Fruit fly (Drosophila melanogaster): ENCODE results near the gene subdued.
A peak's percentile ranks its signal among the peaks of the same experiment; 100 is the strongest.

Gene subdued

DNA sequence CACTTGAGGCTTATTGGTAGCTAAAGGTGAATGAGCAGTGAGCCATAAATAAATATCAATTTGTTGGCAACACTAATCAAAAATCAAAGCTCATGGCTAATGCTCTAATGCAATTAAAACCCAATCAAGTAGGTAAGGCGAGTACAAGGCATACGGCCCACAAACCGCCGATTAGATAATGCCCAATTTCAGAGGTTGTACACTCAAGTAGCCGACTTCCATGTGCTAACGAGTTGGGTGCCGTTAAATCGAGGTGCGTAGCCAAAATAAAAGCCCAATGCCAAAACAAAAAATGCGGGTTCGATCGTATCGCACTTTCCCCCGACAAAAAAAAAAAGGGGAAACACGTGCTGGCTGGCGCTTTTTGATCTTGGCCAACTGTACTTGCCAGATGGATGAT, 20.5 kb downstream of the subdued start (continued):
- TF ChIP-seq NK7.1 (GFP tag; optimal IDR thresholded peaks at IDR 0.05) (no peak), sc (optimal IDR thresholded peaks at IDR 0.05) (no peak), sc (GFP tag; optimal IDR thresholded peaks at IDR 0.05) (no peak), MTF-1 (GFP tag; optimal IDR thresholded peaks at IDR 0.05; ENCODE audit: borderline replicate concordance) (no peak), abd-A (tag; optimal IDR thresholded peaks at IDR 0.05) (no peak), Hsf (GFP tag; optimal IDR thresholded peaks at IDR 0.05) (no peak), CG11560 (tag; IDR thresholded peaks at IDR 0.05) (no peak), CG18262 (tag; optimal IDR thresholded peaks at IDR 0.05) (no peak), scrt (GFP tag; optimal IDR thresholded peaks at IDR 0.05) (no peak), CG31365 (tag; optimal IDR thresholded peaks at IDR 0.05) (no peak), CG13123 (GFP tag; optimal IDR thresholded peaks at IDR 0.05) (no peak), gsb (GFP tag; IDR thresholded peaks at IDR 0.05) (no peak), btn (GFP tag; optimal IDR thresholded peaks at IDR 0.05) (no peak), kah (GFP tag; optimal IDR thresholded peaks at IDR 0.05) (no peak), kni (GFP tag; optimal IDR thresholded peaks at IDR 0.05) (no peak), Xbp1 (GFP tag; optimal IDR thresholded peaks at IDR 0.05) (no peak), CG14050 (GFP tag; IDR thresholded peaks at IDR 0.05) (no peak), Dp (GFP tag; optimal IDR thresholded peaks at IDR 0.05) (no peak), Doc2 (GFP tag; IDR thresholded peaks at IDR 0.05) (no peak), CG6683 (GFP tag; optimal IDR thresholded peaks at IDR 0.05) (no peak), ssp (GFP tag; IDR thresholded peaks at IDR 0.05) (no peak), CG2199 (GFP tag; IDR thresholded peaks at IDR 0.05) (no peak), fd96Cb (tag; optimal IDR thresholded peaks at IDR 0.05) (no peak), twi (tag; optimal IDR thresholded peaks at IDR 0.05) (no peak), CG12104 (GFP tag; optimal IDR thresholded peaks at IDR 0.05) (no peak), tup (GFP tag; optimal IDR thresholded peaks at IDR 0.05) (no peak), maf-S (GFP tag; optimal IDR thresholded peaks at IDR 0.05) (no peak), CG12071 (GFP tag; optimal IDR thresholded peaks at IDR 0.05) (peak; percentile 20), otp (GFP tag; IDR thresholded peaks at IDR 0.05) (no peak), CG13894 (tag; optimal IDR thresholded peaks at IDR 0.05) (peak; percentile 6), CG3838 (GFP tag; optimal IDR thresholded peaks at IDR 0.05) (no peak), dysf (GFP tag; IDR thresholded peaks at IDR 0.05) (no peak), salm (tag; optimal IDR thresholded peaks at IDR 0.05) (no peak), CG6272 (GFP tag; IDR thresholded peaks at IDR 0.05) (no peak), Sry-δ (GFP tag; optimal IDR thresholded peaks at IDR 0.05) (no peak), CG31441 (GFP tag; IDR thresholded peaks at IDR 0.05) (no peak), usp (GFP tag; optimal IDR thresholded peaks at IDR 0.05) (no peak), GATAe (GFP tag; conservative IDR thresholded peaks at IDR 0.05) (peak; percentile 77; the same call in 1 of the 2 replicates), sens (GFP tag) (no peak), CG8765 (GFP tag; IDR thresholded peaks at IDR 0.05) (no peak), chm (GFP tag; IDR thresholded peaks at IDR 0.05) (no peak), CG10543 (GFP tag; optimal IDR thresholded peaks at IDR 0.05) (peak; percentile 56), vnd (GFP tag; IDR thresholded peaks at IDR 0.05; ENCODE audit: partially characterized antibody) (peak; percentile 38; the same call in 1 of the 3 replicates), unc-4 (GFP tag; IDR thresholded peaks at IDR 0.05; ENCODE audit: partially characterized antibody) (no peak), CG4424 (GFP tag; optimal IDR thresholded peaks at IDR 0.05) (no peak), seq (GFP tag; IDR thresholded peaks at IDR 0.05) (no peak), Lim3 (GFP tag; IDR thresholded peaks at IDR 0.05) (no peak; the same call in 1 of the 2 replicates), ftz-f1 (GFP tag; optimal IDR thresholded peaks at IDR 0.05) (no peak), Asciz (GFP tag; optimal IDR thresholded peaks at IDR 0.05) (no peak), CG17186 (GFP tag; optimal IDR thresholded peaks at IDR 0.05) (no peak), sisA (GFP tag; IDR thresholded peaks at IDR 0.05) (no peak), pum (GFP tag; optimal IDR thresholded peaks at IDR 0.05) (no peak), CG13296 (GFP tag; optimal IDR thresholded peaks at IDR 0.05) (peak; percentile 24)

All from whole organism, embryonic.